Worm (Caenorhabditis elegans) whole organism, young adult: ENCODE measurements around the gene sra-1.
A peak's percentile ranks its signal among the peaks of the same experiment; 100 is the strongest.

Experiments
- B0019.2 ChIP-seq: fragments of 200-800 bp; sonication (Bioruptor generic); conservative IDR thresholded peaks from 2 replicates; pipeline ENCODE4 v1.3.6; 2022; ENCODE audit warnings: missing genetic modification reagents, missing genetic modification characterization, missing compliant biosample characterization
- C06A6.2 ChIP-seq: fragments of 200-800 bp; sonication (Bioruptor generic); conservative IDR thresholded peaks from 2 replicates; pipeline ENCODE4 v1.3.6; 2022; ENCODE audit warnings: missing genetic modification characterization, missing compliant biosample characterization
- F22D6.2 ChIP-seq: sonication (generic microtip); optimal IDR thresholded peaks from 2 replicates; lab custom pipeline; 2016; ENCODE audit warnings: mild to moderate bottlenecking, missing genetic modification characterization, missing compliant biosample characterization
- K11D2.4 ChIP-seq: fragments of 200-800 bp; sonication (Bioruptor generic); IDR thresholded peaks from 2 replicates; pipeline ENCODE4 v1.3.6; 2022; ENCODE audit warnings: missing genetic modification reagents, missing genetic modification characterization, missing compliant biosample characterization
- K12H6.12 ChIP-seq: fragments of 200-800 bp; sonication (Bioruptor generic); optimal IDR thresholded peaks from 2 replicates; lab custom pipeline; 2018; ENCODE audit warnings: mild to moderate bottlenecking, missing genetic modification characterization, missing compliant biosample characterization
- ZK185.1 ChIP-seq: sonication (generic microtip); optimal IDR thresholded peaks from 2 replicates; lab custom pipeline; 2016; ENCODE audit warnings: mild to moderate bottlenecking, missing genetic modification characterization, missing compliant biosample characterization; ENCODE audit not compliant: poor library complexity, severe bottlenecking
- aptf-2 ChIP-seq: fragments of 200-800 bp; sonication (Bioruptor generic); conservative IDR thresholded peaks from 2 replicates; pipeline ENCODE4 v1.3.6; 2022; ENCODE audit warnings: missing genetic modification reagents, missing genetic modification characterization, missing compliant biosample characterization
- atf-7 ChIP-seq: sonication (generic microtip); optimal IDR thresholded peaks from 2 replicates; lab custom pipeline; 2017; ENCODE audit warnings: mild to moderate bottlenecking, missing genetic modification characterization, missing compliant biosample characterization
- bed-1 ChIP-seq: fragments of 200-800 bp; sonication (Bioruptor generic); IDR thresholded peaks from 2 replicates; pipeline ENCODE4 v1.3.6; 2022; ENCODE audit warnings: missing genetic modification reagents, missing genetic modification characterization, missing compliant biosample characterization
- bed-2 ChIP-seq: fragments of 200-800 bp; sonication (Bioruptor generic); IDR thresholded peaks from 2 replicates; pipeline ENCODE4 v1.3.6; 2022; ENCODE audit warnings: missing genetic modification reagents, missing genetic modification characterization, missing compliant biosample characterization
- ceh-79 ChIP-seq: sonication (generic microtip); optimal IDR thresholded peaks from 2 replicates; lab custom pipeline; 2017; ENCODE audit warnings: mild to moderate bottlenecking, missing genetic modification characterization, missing compliant biosample characterization
- dox-1 ChIP-seq: fragments of 200-800 bp; sonication (Bioruptor generic); IDR thresholded peaks from 2 replicates; pipeline ENCODE4 v1.3.6; 2022; ENCODE audit warnings: missing genetic modification reagents, missing genetic modification characterization, missing compliant biosample characterization
- egl-18 ChIP-seq: fragments of 200-800 bp; sonication (Bioruptor generic); IDR thresholded peaks from 2 replicates; pipeline ENCODE4 v1.3.6; 2022; ENCODE audit warnings: missing genetic modification reagents, missing genetic modification characterization, missing compliant biosample characterization
- egl-44 ChIP-seq: fragments of 200-800 bp; sonication (Bioruptor generic); IDR thresholded peaks from 2 replicates; pipeline ENCODE4 v1.3.6; 2022; ENCODE audit warnings: missing genetic modification reagents, missing genetic modification characterization, missing compliant biosample characterization
- egrh-3 ChIP-seq: fragments of 200-800 bp; sonication (Bioruptor generic); IDR thresholded peaks from 2 replicates; pipeline ENCODE4 v1.3.6; 2022; ENCODE audit warnings: missing genetic modification reagents, missing genetic modification characterization, missing compliant biosample characterization
- gei-17 ChIP-seq: fragments of 200-800 bp; sonication (Bioruptor generic); optimal IDR thresholded peaks from 2 replicates; lab custom pipeline; 2018; ENCODE audit warnings: mild to moderate bottlenecking, missing genetic modification characterization, missing compliant biosample characterization
- him-1 ChIP-seq: sonication (generic microtip); optimal IDR thresholded peaks from 2 replicates; lab custom pipeline; 2016; ENCODE audit warnings: missing genotype, missing genetic modification reagents, missing genetic modification characterization, missing compliant biosample characterization
- hmg-1.2 ChIP-seq: fragments of 200-800 bp; sonication (Bioruptor generic); IDR thresholded peaks from 2 replicates; pipeline ENCODE4 v1.3.6; 2022; ENCODE audit warnings: missing genetic modification reagents, missing genetic modification characterization, missing compliant biosample characterization
- let-526 ChIP-seq: fragments of 200-800 bp; sonication (Bioruptor generic); IDR thresholded peaks from 2 replicates; pipeline ENCODE4 v1.3.6; 2022; ENCODE audit warnings: missing genetic modification reagents, missing genetic modification characterization, missing compliant biosample characterization
- lin-40 ChIP-seq: sonication (generic microtip); optimal IDR thresholded peaks from 2 replicates; lab custom pipeline; 2016; ENCODE audit warnings: missing genetic modification characterization, mild to moderate bottlenecking, missing compliant biosample characterization, missing genotype, missing genetic modification reagents
- lin-54 ChIP-seq: fragments of 200-800 bp; sonication (Bioruptor generic); optimal IDR thresholded peaks from 2 replicates; lab custom pipeline; 2018; ENCODE audit warnings: mild to moderate bottlenecking, missing genetic modification characterization, missing compliant biosample characterization
- madf-10 ChIP-seq: sonication (generic microtip); optimal IDR thresholded peaks from 2 replicates; lab custom pipeline; 2016; ENCODE audit warnings: mild to moderate bottlenecking, missing genetic modification characterization, missing compliant biosample characterization
- mes-4 ChIP-seq: sonication (generic microtip); optimal IDR thresholded peaks from 2 replicates; lab custom pipeline; 2016; ENCODE audit warnings: missing genotype, missing genetic modification characterization, missing compliant biosample characterization
- nfya-1 ChIP-seq: sonication (generic microtip); optimal IDR thresholded peaks from 2 replicates; lab custom pipeline; 2017; ENCODE audit warnings: antibody characterized with exemption, missing compliant biosample characterization, missing genetic modification characterization, borderline replicate concordance; ENCODE audit not compliant: insufficient read depth
- nfyb-1 ChIP-seq: fragments of 200-800 bp; sonication (Bioruptor generic); IDR thresholded peaks from 2 replicates; pipeline ENCODE4 v1.3.6; 2022; ENCODE audit warnings: missing genetic modification reagents, missing genetic modification characterization, missing compliant biosample characterization
- nhr-27 ChIP-seq: fragments of 200-800 bp; sonication (Bioruptor generic); optimal IDR thresholded peaks from 2 replicates; lab custom pipeline; 2018; ENCODE audit warnings: mild to moderate bottlenecking, missing genetic modification characterization, moderate library complexity, missing compliant biosample characterization
- nhr-80 ChIP-seq: sonication (generic microtip); optimal IDR thresholded peaks from 2 replicates; lab custom pipeline; 2016; ENCODE audit warnings: missing genetic modification characterization, missing compliant biosample characterization
- pha-4 ChIP-seq: fragments of 150-350 bp; sonication (generic microtip); optimal IDR thresholded peaks from 2 replicates; lab custom pipeline; 2014; ENCODE audit warnings: missing biosample characterization, missing genetic modification reagents, missing genetic modification characterization
- rec-8 ChIP-seq, 2 experiments: sonication (generic microtip); optimal IDR thresholded peaks; 2 replicates each; lab custom pipeline; 2016; ENCODE audit warnings: mild to moderate bottlenecking in 2 of 2, missing genetic modification characterization in 2 of 2, missing genetic modification reagents in 2 of 2, missing genotype in 2 of 2, missing biosample characterization in 1 of 2, missing compliant biosample characterization in 1 of 2, moderate library complexity in 1 of 2
- sdz-38 ChIP-seq: sonication (generic microtip); optimal IDR thresholded peaks from 2 replicates; lab custom pipeline; 2016; ENCODE audit warnings: missing genotype, missing genetic modification characterization, missing compliant biosample characterization
- snpc-4 ChIP-seq, 5 experiments: fragments of 150-350 bp in 1 of 5; sonication (generic microtip) in 4 of 5; optimal IDR thresholded peaks; 2 replicates each; lab custom pipeline; 2014 to 2018; ENCODE audit warnings: missing genetic modification characterization in 5 of 5, missing biosample characterization in 3 of 5, antibody characterized with exemption in 2 of 5, mild to moderate bottlenecking in 2 of 5, missing compliant biosample characterization in 2 of 5, missing genotype in 2 of 5, moderate library complexity in 2 of 5, missing genetic modification reagents in 1 of 5
- somi-1 ChIP-seq: fragments of 200-800 bp; sonication (Bioruptor generic); optimal IDR thresholded peaks from 2 replicates; lab custom pipeline; 2018; ENCODE audit warnings: mild to moderate bottlenecking, missing genetic modification characterization, missing compliant biosample characterization
- tbp1 ChIP-seq: fragments of 200-800 bp; sonication (Bioruptor generic); optimal IDR thresholded peaks from 2 replicates; lab custom pipeline; 2018; ENCODE audit warnings: mild to moderate bottlenecking, missing genetic modification characterization, missing compliant biosample characterization
- tbx-9 ChIP-seq: sonication (generic microtip); optimal IDR thresholded peaks from 2 replicates; lab custom pipeline; 2016; ENCODE audit warnings: borderline replicate concordance, missing genetic modification characterization, inconsistent platforms, missing compliant biosample characterization
- unc-62 ChIP-seq: fragments of 150-350 bp; optimal IDR thresholded peaks from 2 replicates; lab custom pipeline; 2014; ENCODE audit warnings: missing biosample characterization, missing genetic modification reagents, missing genetic modification characterization
- xnd-1 ChIP-seq: sonication (generic microtip); optimal IDR thresholded peaks from 2 replicates; lab custom pipeline; 2016; ENCODE audit warnings: missing genotype, missing genetic modification reagents, missing genetic modification characterization, missing compliant biosample characterization
- zfh-2 ChIP-seq: fragments of 200-800 bp; sonication (Bioruptor generic); conservative IDR thresholded peaks from 2 replicates; pipeline ENCODE4 v1.3.6; 2022; ENCODE audit warnings: missing genetic modification reagents, missing genetic modification characterization, missing compliant biosample characterization
- ztf-22 ChIP-seq: fragments of 200-800 bp; sonication (Bioruptor generic); optimal IDR thresholded peaks from 2 replicates; lab custom pipeline; 2018; ENCODE audit warnings: mild to moderate bottlenecking, missing genetic modification characterization, moderate library complexity, missing compliant biosample characterization
- ztf-26 ChIP-seq: sonication (generic microtip); optimal IDR thresholded peaks from 2 replicates; lab custom pipeline; 2017; ENCODE audit warnings: missing genetic modification characterization, missing compliant biosample characterization
- ztf-28 ChIP-seq: fragments of 200-800 bp; sonication (Bioruptor generic); IDR thresholded peaks from 2 replicates; pipeline ENCODE4 v1.3.6; 2022; ENCODE audit warnings: missing genetic modification reagents, missing genetic modification characterization, missing compliant biosample characterization

Gene sra-1

ce11 chrII:9487337-9487950, 34.0 kb downstream of the sra-1 start, which contains the start of gene T19H5.4 (continued):
- TF ChIP-seq ZK185.1 (peak; percentile 32), egrh-3 (GFP tag; lab: Robert Waterston, UW) (peak; percentile 38; the same call in 1 of the 2 replicates), ztf-22 (GFP tag; lab: Kevin White, UChicago) (peak; percentile 59), somi-1 (GFP tag; lab: Kevin White, UChicago) (peak; percentile 67), egl-18 (GFP tag; lab: Robert Waterston, UW) (no peak), nfya-1 (tag; lab: Kevin White, UChicago) (no peak), pha-4 (tag; lab: Kevin White, UChicago) (no peak), egl-44 (GFP tag; lab: Robert Waterston, UW) (peak; percentile 73), F22D6.2 (peak; percentile 20), snpc-4 (GFP tag; optimal IDR thresholded peaks at IDR 0.05; lab: Kevin White, UChicago) (no peak), snpc-4 (tag; optimal IDR thresholded peaks at IDR 0.05; lab: Kevin White, UChicago) (peak in 1 of 4 experiments; percentile 12), xnd-1 (tag; lab: Kevin White, UChicago) (no peak), dox-1 (GFP tag; lab: Robert Waterston, UW) (peak; percentile 44; the same call in 1 of the 2 replicates), C06A6.2 (GFP tag; lab: Robert Waterston, UW) (no peak; the same call in 1 of the 2 replicates), lin-40 (tag; lab: Kevin White, UChicago) (peak; percentile 47), zfh-2 (GFP tag; lab: Robert Waterston, UW) (peak; percentile 95), nhr-80 (tag; lab: Kevin White, UChicago) (peak; percentile 90), K11D2.4 (GFP tag; lab: Robert Waterston, UW) (peak; percentile 62; the same call in 1 of the 2 replicates), bed-1 (no peak), him-1 (no peak), ztf-28 (GFP tag; lab: Robert Waterston, UW) (no peak), hmg-1.2 (GFP tag; lab: Robert Waterston, UW) (peak; percentile 53; the same call in 1 of the 2 replicates), lin-54 (GFP tag; lab: Kevin White, UChicago) (peak; percentile 40), nhr-27 (tag; lab: Kevin White, UChicago) (no peak), tbx-9 (tag; lab: Kevin White, UChicago) (no peak), K12H6.12 (peak; percentile 41), mes-4 (no peak), ceh-79 (tag; lab: Kevin White, UChicago) (no peak), rec-8 (tag; optimal IDR thresholded peaks at IDR 0.05; lab: Kevin White, UChicago) (no peak), gei-17 (GFP tag; lab: Kevin White, UChicago) (no peak), nfyb-1 (GFP tag; lab: Robert Waterston, UW) (peak; percentile 29; the same call in 1 of the 2 replicates), ztf-26 (tag; lab: Kevin White, UChicago) (peak; percentile 80), aptf-2 (GFP tag; lab: Robert Waterston, UW) (no peak), let-526 (0 out of 2 replicates have a peak, but pooled peaks have one; percentile 65), tbp1 (GFP tag; lab: Kevin White, UChicago) (peak; percentile 34), madf-10 (tag; lab: Kevin White, UChicago) (peak; percentile 14), unc-62 (GFP tag; lab: Kevin White, UChicago) (no peak), atf-7 (peak; percentile 48), B0019.2 (no peak), bed-2 (GFP tag; lab: Robert Waterston, UW) (no peak), sdz-38 (tag; lab: Kevin White, UChicago) (no peak)
